Worm (Caenorhabditis elegans): ENCODE results near the gene W06D11.5.

- TF ChIP-seq pes-1 (GFP tag; IDR thresholded peaks at IDR 0.05) (no peak), scrt-1 (GFP tag; IDR thresholded peaks at IDR 0.05) (no peak), flt-1 (GFP tag; IDR thresholded peaks at IDR 0.05) (no peak), aly-1 (tag; optimal IDR thresholded peaks at IDR 0.05) (no peak), ama-1 (optimal IDR thresholded peaks at IDR 0.05) (no peak), tbx-11 (GFP tag; IDR thresholded peaks at IDR 0.05) (no peak), hmg-4 (GFP tag; optimal IDR thresholded peaks at IDR 0.05) (no peak), ceh-36 (tag; optimal IDR thresholded peaks at IDR 0.05) (no peak), ets-7 (tag; optimal IDR thresholded peaks at IDR 0.05) (no peak), F13C5.2 (tag; optimal IDR thresholded peaks at IDR 0.05) (no peak), B0310.2 (tag; optimal IDR thresholded peaks at IDR 0.05) (no peak), sea-1 (GFP tag; conservative IDR thresholded peaks at IDR 0.05) (no peak), tra-4 (tag; optimal IDR thresholded peaks at IDR 0.05) (no peak), hnd-1 (tag; optimal IDR thresholded peaks at IDR 0.05) (no peak)
Observed at ce11 chrX:12306565-12306964, 6.6 kb downstream of the W06D11.5 start, which contains the start of gene phf-32.

Data from whole organism, early embryonic.